Worm (Caenorhabditis elegans): ENCODE data around the gene akt-1.

The akt-1 gene

DNA sequence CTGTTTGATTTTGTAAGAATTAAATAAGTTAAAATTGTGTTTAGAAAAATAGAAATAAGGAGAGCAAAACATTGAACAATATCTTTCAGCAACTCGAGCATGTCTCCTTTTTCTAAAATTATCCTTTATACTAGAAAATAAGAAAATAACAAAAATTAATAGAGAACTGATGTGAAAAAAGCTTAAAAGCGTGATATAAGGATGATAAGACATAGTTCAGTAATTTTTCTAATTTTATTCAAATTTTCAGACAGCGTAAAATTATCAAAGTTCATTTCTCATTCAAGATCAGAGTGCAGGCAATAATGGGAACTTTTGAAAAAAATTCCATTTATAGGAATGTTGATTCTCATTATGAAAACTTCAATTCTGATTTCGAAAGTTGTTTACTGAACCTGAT, 15.4 kb upstream of the akt-1 start, which contains the start of gene str-182:
TSS of gene str-182 (minus strand) at position 101 of the 400 bp plus-strand sequence.
- TF ChIP-seq elt-4 (tag; optimal IDR thresholded peaks at IDR 0.05) = no peak
- TF ChIP-seq ceh-22 (tag; optimal IDR thresholded peaks at IDR 0.05) = no peak
- TF ChIP-seq pat-9 (tag; optimal IDR thresholded peaks at IDR 0.05) = no peak
- TF ChIP-seq rnt-1 (tag; optimal IDR thresholded peaks at IDR 0.05) = no peak

DNA sequence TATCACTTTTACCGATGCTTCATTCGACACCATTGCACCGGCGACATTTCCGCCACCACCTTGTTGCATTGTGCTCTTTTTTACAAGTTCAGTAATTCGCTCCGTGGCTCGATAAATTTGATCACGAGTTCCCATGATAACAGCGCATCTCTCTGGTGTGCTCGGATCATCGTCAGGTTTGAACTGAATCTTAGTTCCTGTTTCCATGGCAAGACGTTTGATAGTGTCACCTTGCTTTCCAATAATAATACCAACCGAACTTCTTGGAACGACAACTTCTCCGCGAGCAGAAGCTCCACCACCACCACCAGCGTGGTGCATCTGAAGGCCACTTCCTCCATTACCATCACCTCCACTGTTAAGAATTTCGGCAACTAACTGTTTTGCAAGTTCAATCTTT, 11.5 kb upstream of the akt-1 start:
- TF ChIP-seq Y22D7AL.16 (tag; optimal IDR thresholded peaks at IDR 0.05) = no peak
- no peak for TF ChIP-seq pros-1 (tag; optimal IDR thresholded peaks at IDR 0.05)
- TF ChIP-seq nfya-1 (tag; optimal IDR thresholded peaks at IDR 0.05) = no peak

DNA sequence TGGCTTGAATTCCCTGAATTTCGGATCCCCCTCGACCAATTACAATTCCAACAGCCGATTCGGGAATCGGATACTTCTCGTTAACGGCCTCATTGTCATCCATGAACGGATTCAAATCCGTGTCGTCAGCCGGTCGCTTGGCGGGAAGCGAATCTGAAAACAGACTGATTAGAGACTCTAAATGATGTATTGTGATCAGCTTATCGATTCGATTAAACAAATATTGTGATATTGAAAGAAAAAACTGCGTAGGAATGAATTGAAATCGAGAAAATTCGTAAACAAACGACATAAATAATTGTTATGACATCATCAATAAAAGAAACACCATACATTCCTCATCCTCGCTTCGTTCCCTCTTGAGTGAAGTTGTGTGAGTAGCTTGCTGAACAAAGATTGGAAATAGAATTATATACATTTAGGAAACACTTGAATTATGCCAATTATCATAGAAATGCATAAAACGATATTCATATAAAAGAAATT, 10.7 kb upstream of the akt-1 start:
- TF ChIP-seq Y22D7AL.16 (tag; optimal IDR thresholded peaks at IDR 0.05) (no peak), hlh-6 (tag; optimal IDR thresholded peaks at IDR 0.05) (no peak), pros-1 (tag; optimal IDR thresholded peaks at IDR 0.05) (no peak), syd-9 (tag; optimal IDR thresholded peaks at IDR 0.05) (no peak), C08G9.2 (tag; optimal IDR thresholded peaks at IDR 0.05) (no peak), ceh-14 (tag; optimal IDR thresholded peaks at IDR 0.05) (no peak), unc-55 (GFP tag; optimal IDR thresholded peaks at IDR 0.05) (no peak), tbx-2 (tag; optimal IDR thresholded peaks at IDR 0.05) (no peak)

DNA sequence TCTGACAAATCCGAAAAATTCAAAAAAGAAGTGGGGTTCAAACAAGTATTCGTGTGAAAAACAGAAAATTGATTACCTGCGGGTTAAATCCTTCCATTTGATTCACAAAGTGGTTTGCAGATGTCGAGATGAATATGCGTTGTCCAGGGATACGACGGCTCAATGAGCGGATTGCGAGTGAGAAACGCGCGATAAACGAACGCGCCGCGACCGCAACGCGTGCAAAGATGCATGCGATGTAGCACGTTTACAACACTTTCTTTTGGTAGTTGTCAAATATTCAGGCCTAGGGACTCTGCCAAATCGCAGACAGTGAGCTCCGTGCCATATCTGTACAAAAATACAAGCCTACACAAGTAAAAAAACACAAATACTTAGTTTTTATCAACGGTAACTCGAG, 10.0 kb upstream of the akt-1 start, which contains the start of gene fubl-1:
TSS of gene fubl-1 (minus strand) at position 202 of the 400 bp plus-strand sequence.
- TF ChIP-seq tbx-2 (tag; optimal IDR thresholded peaks at IDR 0.05) (peak; percentile 26), unc-55 (GFP tag; optimal IDR thresholded peaks at IDR 0.05) (peak; percentile 30), ceh-31 (tag; optimal IDR thresholded peaks at IDR 0.05) (peak; percentile 59), ceh-9 (tag; optimal IDR thresholded peaks at IDR 0.05) (no peak)

DNA sequence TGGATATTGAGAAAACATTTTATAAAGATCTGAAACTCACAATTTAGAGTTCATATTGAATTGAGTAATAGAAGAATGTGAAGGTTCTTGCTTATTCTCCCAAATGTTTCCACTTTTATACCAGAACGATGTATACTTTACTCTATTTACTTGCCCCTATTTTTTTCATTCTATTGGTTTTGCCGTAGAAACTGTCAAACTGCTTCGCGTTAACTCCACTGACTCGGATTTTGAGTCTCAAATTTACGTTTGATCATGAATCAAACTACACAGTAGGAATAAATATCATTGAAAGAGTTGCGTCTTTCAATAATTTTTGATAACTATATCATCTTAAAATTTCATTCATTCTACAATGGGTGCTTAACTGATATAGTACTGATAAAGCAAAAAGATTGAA, 8.8 kb upstream of the akt-1 start, which contains the start of gene fipr-8:
TSS of gene fipr-8 (minus strand) at position 101 of the 400 bp plus-strand sequence.
- no peak for TF ChIP-seq ztf-16 (tag; optimal IDR thresholded peaks at IDR 0.05)
- no peak for TF ChIP-seq lin-11 (tag; optimal IDR thresholded peaks at IDR 0.05)
- no peak for TF ChIP-seq pag-3 (tag; optimal IDR thresholded peaks at IDR 0.05; ENCODE audit: borderline replicate concordance)

DNA sequence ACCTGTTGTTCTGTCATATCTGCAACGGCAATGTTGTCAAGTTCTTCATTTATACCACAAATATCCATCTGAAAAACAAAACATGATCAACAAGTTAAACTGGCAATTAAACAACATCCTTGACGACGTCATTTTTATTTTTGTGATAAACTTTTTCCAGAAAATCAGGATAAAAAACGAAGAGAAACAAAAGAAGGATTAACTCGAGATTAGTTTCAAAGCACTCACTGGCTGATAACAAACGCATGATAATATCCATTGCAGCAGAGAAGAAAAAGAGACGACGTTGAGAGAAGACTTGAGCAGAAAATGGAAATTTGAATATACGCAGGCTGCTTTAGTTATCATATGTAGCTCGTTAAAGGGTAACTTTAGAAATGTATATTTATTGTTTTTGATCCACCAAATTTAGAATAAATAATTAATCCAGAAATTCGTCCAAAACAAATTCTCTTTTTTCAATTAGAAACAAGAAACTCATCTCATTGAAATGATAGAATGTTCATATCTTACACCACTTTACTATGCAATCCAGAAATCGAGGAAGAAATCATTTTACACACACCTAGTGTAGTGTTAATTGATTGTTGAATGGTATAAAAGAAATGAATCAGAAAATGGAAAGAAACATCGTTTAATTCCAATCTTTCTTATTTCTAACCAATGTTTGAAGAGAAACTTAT, 7.4 kb upstream of the akt-1 start, which contains the start of the genes C12D8.21 and col-148:
TSS of gene C12D8.21 (minus strand) at position 68 of the 683 bp plus-strand sequence.
TSS of gene col-148 (plus strand) at position 633 of the 683 bp plus-strand sequence.
- TF ChIP-seq che-1 (tag; optimal IDR thresholded peaks at IDR 0.05) = no peak
- no peak for TF ChIP-seq hlh-6 (tag; optimal IDR thresholded peaks at IDR 0.05)
- no peak for TF ChIP-seq ttx-3 (tag; optimal IDR thresholded peaks at IDR 0.05)
- no peak for TF ChIP-seq hlh-8 (tag; optimal IDR thresholded peaks at IDR 0.05)
- TF ChIP-seq pros-1 (tag; optimal IDR thresholded peaks at IDR 0.05) = no peak
- TF ChIP-seq ceh-24 (tag; optimal IDR thresholded peaks at IDR 0.05) = no peak
- no peak for TF ChIP-seq ceh-31 (tag; optimal IDR thresholded peaks at IDR 0.05)

DNA sequence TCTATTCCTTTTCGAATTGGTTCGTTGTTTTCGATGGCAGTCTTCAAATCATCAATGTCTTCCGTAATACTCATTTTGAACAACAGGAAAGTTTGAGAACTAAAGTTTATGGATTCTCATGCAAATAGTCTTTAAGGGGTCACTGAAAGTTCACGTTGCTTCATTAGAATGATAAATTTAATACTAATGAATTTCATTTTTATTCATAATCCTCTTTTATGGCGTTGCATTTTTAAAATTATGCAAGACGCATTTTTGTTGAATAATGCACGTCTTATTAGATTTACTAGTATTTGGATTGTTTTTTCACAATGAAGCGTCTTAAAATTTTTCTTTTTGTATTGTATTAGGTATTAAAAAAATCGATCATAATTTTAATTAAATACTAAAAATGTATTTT, 5.6 kb upstream of the akt-1 start, which contains the start of gene C12D8.9:
TSS of gene C12D8.9 (minus strand) at position 101 of the 400 bp plus-strand sequence.
- TF ChIP-seq ztf-16 (tag; optimal IDR thresholded peaks at IDR 0.05) = no peak
- no peak for TF ChIP-seq odd-2 (tag; optimal IDR thresholded peaks at IDR 0.05)
- no peak for TF ChIP-seq fax-1 (tag; optimal IDR thresholded peaks at IDR 0.05)
- no peak for TF ChIP-seq syd-9 (tag; optimal IDR thresholded peaks at IDR 0.05)
- no peak for TF ChIP-seq pha-4 (tag; optimal IDR thresholded peaks at IDR 0.05)
- no peak for TF ChIP-seq ceh-30 (tag; optimal IDR thresholded peaks at IDR 0.05)
- TF ChIP-seq unc-86 (tag; optimal IDR thresholded peaks at IDR 0.05) = no peak
- TF ChIP-seq dve-1 (tag; optimal IDR thresholded peaks at IDR 0.05) = no peak
- no peak for TF ChIP-seq ceh-31 (tag; optimal IDR thresholded peaks at IDR 0.05)
- no peak for TF ChIP-seq zip-5 (tag; optimal IDR thresholded peaks at IDR 0.05)
- no peak for TF ChIP-seq lim-6 (tag; optimal IDR thresholded peaks at IDR 0.05)
- TF ChIP-seq ceh-14 (tag; optimal IDR thresholded peaks at IDR 0.05) = no peak
- no peak for TF ChIP-seq pat-9 (tag; optimal IDR thresholded peaks at IDR 0.05)
- no peak for TF ChIP-seq pha-2 (tag; optimal IDR thresholded peaks at IDR 0.05)
- no peak for TF ChIP-seq ceh-22 (tag; optimal IDR thresholded peaks at IDR 0.05)
- no peak for TF ChIP-seq ceh-34 (tag; optimal IDR thresholded peaks at IDR 0.05)
- no peak for TF ChIP-seq sox-2 (GFP tag; IDR thresholded peaks at IDR 0.05)
- TF ChIP-seq fkh-10 (GFP tag; optimal IDR thresholded peaks at IDR 0.05) = no peak
